Fruit fly (Drosophila melanogaster) whole organism, embryonic: ENCODE measurements around the gene Hand.

Experiments
- Antp ChIP-seq: fragments of 200-800 bp; sonication (Bioruptor generic); optimal IDR thresholded peaks from 3 replicates; lab custom pipeline; 2016; ENCODE audit warnings: missing biosample characterization, missing genetic modification characterization
- BEAF-32 ChIP-seq: fragments of 200-800 bp; sonication (Bioruptor generic); optimal IDR thresholded peaks from 3 replicates; lab custom pipeline; 2017; ENCODE audit warnings: missing biosample characterization, missing genetic modification characterization, mild to moderate bottlenecking, moderate library complexity, missing genetic modification reagents
- CG10267 ChIP-seq: fragments of 200-800 bp; sonication (Bioruptor generic); optimal IDR thresholded peaks from 2 replicates; lab custom pipeline; 2018; ENCODE audit warnings: missing biosample characterization, mild to moderate bottlenecking, missing genetic modification characterization, moderate library complexity
- CG12299 ChIP-seq: fragments of 200-800 bp; sonication (Bioruptor generic); optimal IDR thresholded peaks from 2 replicates; lab custom pipeline; 2018; ENCODE audit warnings: missing biosample characterization, mild to moderate bottlenecking, missing genetic modification characterization
- CG12659 ChIP-seq: fragments of 200-800 bp; sonication (Bioruptor generic); optimal IDR thresholded peaks from 3 replicates; lab custom pipeline; 2017; ENCODE audit warnings: mild to moderate bottlenecking, missing biosample characterization, missing genetic modification reagents, missing genetic modification characterization
- CG13624 ChIP-seq: fragments of 200-800 bp; sonication (Bioruptor generic); optimal IDR thresholded peaks from 2 replicates; lab custom pipeline; 2016; ENCODE audit warnings: missing biosample characterization, missing genetic modification characterization
- CG14050 ChIP-seq: fragments of 200-800 bp; sonication (Bioruptor generic); IDR thresholded peaks from 3 replicates; pipeline ENCODE4 v1.3.6; 2022; ENCODE audit warnings: missing biosample characterization, missing genetic modification characterization
- CG1603 ChIP-seq: fragments of 200-800 bp; sonication (Bioruptor generic); optimal IDR thresholded peaks from 2 replicates; lab custom pipeline; 2019; ENCODE audit warnings: missing biosample characterization, mild to moderate bottlenecking, missing genetic modification characterization, moderate library complexity
- CG17802 ChIP-seq: fragments of 200-800 bp; sonication (Bioruptor generic); optimal IDR thresholded peaks from 2 replicates; lab custom pipeline; 2018; ENCODE audit warnings: missing biosample characterization, mild to moderate bottlenecking, missing genetic modification characterization, moderate library complexity
- CG18764 ChIP-seq: fragments of 200-800 bp; sonication (Bioruptor generic); optimal IDR thresholded peaks from 3 replicates; lab custom pipeline; 2016; ENCODE audit warnings: missing biosample characterization, missing genetic modification characterization
- CG32767 ChIP-seq: fragments of 200-800 bp; sonication (Bioruptor generic); IDR thresholded peaks from 2 replicates; pipeline ENCODE4 v1.3.6; 2022; ENCODE audit warnings: missing biosample characterization, missing genetic modification characterization
- CG33213 ChIP-seq: fragments of 200-800 bp; sonication (Bioruptor generic); optimal IDR thresholded peaks from 3 replicates; lab custom pipeline; 2016; ENCODE audit warnings: missing biosample characterization, missing genetic modification characterization
- CG3995 ChIP-seq: fragments of 200-800 bp; sonication (Bioruptor generic); optimal IDR thresholded peaks from 3 replicates; lab custom pipeline; 2016; ENCODE audit warnings: missing biosample characterization, missing genetic modification characterization
- CG4617 ChIP-seq: fragments of 200-800 bp; sonication (Bioruptor generic); optimal IDR thresholded peaks from 3 replicates; lab custom pipeline; 2016; ENCODE audit warnings: missing biosample characterization, missing genetic modification characterization, borderline replicate concordance
- CG5245 ChIP-seq: fragments of 200-800 bp; sonication (Bioruptor generic); optimal IDR thresholded peaks from 3 replicates; lab custom pipeline; 2016; ENCODE audit warnings: missing biosample characterization, missing genetic modification characterization
- CG6791 ChIP-seq: fragments of 200-800 bp; sonication (Bioruptor generic); IDR thresholded peaks from 3 replicates; pipeline ENCODE4 v1.3.6; 2022; ENCODE audit warnings: missing biosample characterization, missing genetic modification characterization; ENCODE audit not compliant: partially characterized antibody
- CG6854 ChIP-seq: fragments of 200-800 bp; sonication (Bioruptor generic); optimal IDR thresholded peaks from 3 replicates; lab custom pipeline; 2017; ENCODE audit warnings: missing biosample characterization, mild to moderate bottlenecking, missing genetic modification characterization
- CG7745 ChIP-seq: fragments of 200-800 bp; sonication (Bioruptor generic); optimal IDR thresholded peaks from 2 replicates; lab custom pipeline; 2018; ENCODE audit warnings: missing biosample characterization, mild to moderate bottlenecking, missing genetic modification characterization, moderate library complexity
- CG8388 ChIP-seq: fragments of 200-800 bp; sonication (Bioruptor generic); optimal IDR thresholded peaks from 2 replicates; lab custom pipeline; 2019; ENCODE audit warnings: missing biosample characterization, mild to moderate bottlenecking, missing genetic modification characterization, moderate library complexity
- CG9932 ChIP-seq: fragments of 200-800 bp; sonication (Bioruptor generic); IDR thresholded peaks from 2 replicates; pipeline ENCODE4 v1.3.6; 2022; ENCODE audit warnings: missing biosample characterization, missing genetic modification characterization
- CHES-1-like ChIP-seq: fragments of 200-800 bp; sonication (Bioruptor generic); optimal IDR thresholded peaks from 2 replicates; lab custom pipeline; 2016; ENCODE audit warnings: missing biosample characterization, missing genetic modification characterization
- Dll ChIP-seq: fragments of 200-800 bp; sonication (Bioruptor generic); IDR thresholded peaks from 4 replicates; pipeline ENCODE4 v1.3.6; 2022; ENCODE audit warnings: missing biosample characterization, missing genetic modification characterization; ENCODE audit not compliant: partially characterized antibody
- Dp ChIP-seq: fragments of 200-800 bp; sonication (Bioruptor generic); optimal IDR thresholded peaks from 2 replicates; lab custom pipeline; 2018; ENCODE audit warnings: missing biosample characterization, mild to moderate bottlenecking, missing genetic modification characterization, moderate library complexity
- E2f2 ChIP-seq: fragments of 200-800 bp; sonication (Bioruptor generic); IDR thresholded peaks from 2 replicates; pipeline ENCODE4 v1.3.6; 2022; ENCODE audit warnings: missing biosample characterization, missing genetic modification characterization
- HmgD ChIP-seq: fragments of 200-800 bp; sonication (Bioruptor generic); optimal IDR thresholded peaks from 3 replicates; lab custom pipeline; 2016; ENCODE audit warnings: missing biosample characterization, missing genetic modification characterization
- Lhr ChIP-seq: fragments of 200-800 bp; sonication (Bioruptor generic); optimal IDR thresholded peaks from 3 replicates; lab custom pipeline; 2017; ENCODE audit warnings: mild to moderate bottlenecking, missing biosample characterization, missing genetic modification reagents, missing genetic modification characterization
- MBD-R2 ChIP-seq: fragments of 200-800 bp; sonication (Bioruptor generic); IDR thresholded peaks from 2 replicates; pipeline ENCODE4 v1.3.6; 2022; ENCODE audit warnings: missing biosample characterization, missing genetic modification characterization
- Med ChIP-seq: fragments of 200-800 bp; sonication (Bioruptor generic); peaks from one replicate; lab custom pipeline; 2016; ENCODE audit warnings: missing biosample characterization, missing genetic modification characterization, mild to moderate bottlenecking, inconsistent platforms, moderate library complexity
- Poxn ChIP-seq: fragments of 200-800 bp; sonication (Bioruptor generic); IDR thresholded peaks from 2 replicates; pipeline ENCODE4 v1.3.6; 2022; ENCODE audit warnings: missing biosample characterization, missing genetic modification characterization
- Scr ChIP-seq: fragments of 200-800 bp; sonication (Bioruptor generic); IDR thresholded peaks from 2 replicates; pipeline ENCODE4 v1.3.6; 2022; ENCODE audit warnings: missing biosample characterization, missing genetic modification characterization; ENCODE audit not compliant: partially characterized antibody
- Sry-δ ChIP-seq: fragments of 200-800 bp; sonication (Bioruptor generic); optimal IDR thresholded peaks from 2 replicates; lab custom pipeline; 2016; ENCODE audit warnings: missing biosample characterization, missing genetic modification characterization
- YL-1 ChIP-seq: fragments of 200-800 bp; sonication (Bioruptor generic); optimal IDR thresholded peaks from 3 replicates; lab custom pipeline; 2017; ENCODE audit warnings: missing biosample characterization, mild to moderate bottlenecking, missing genetic modification characterization
- cg ChIP-seq: fragments of 200-800 bp; sonication (Bioruptor generic); optimal IDR thresholded peaks from 3 replicates; lab custom pipeline; 2019; ENCODE audit warnings: missing biosample characterization, mild to moderate bottlenecking, missing genetic modification characterization, moderate library complexity
- dimm ChIP-seq: fragments of 200-800 bp; sonication (Bioruptor generic); IDR thresholded peaks from 2 replicates; pipeline ENCODE4 v1.3.6; 2022; ENCODE audit warnings: missing biosample characterization, missing genetic modification characterization
- eve ChIP-seq, 2 experiments: fragments of >200 bp; optimal IDR thresholded peaks; 2 replicates each; lab custom pipeline; 2017; ENCODE audit warnings: missing biosample characterization in 2 of 2, missing genetic modification characterization in 2 of 2
- fd64A ChIP-seq: fragments of 200-800 bp; sonication (Bioruptor generic); optimal IDR thresholded peaks from 3 replicates; lab custom pipeline; 2018; ENCODE audit warnings: missing biosample characterization, mild to moderate bottlenecking, missing genetic modification characterization
- grau ChIP-seq: fragments of 200-800 bp; optimal IDR thresholded peaks from 3 replicates; lab custom pipeline; 2019; ENCODE audit warnings: missing biosample characterization, mild to moderate bottlenecking, missing genetic modification characterization, moderate library complexity
- lab ChIP-seq: fragments of 200-800 bp; sonication (Bioruptor generic); optimal IDR thresholded peaks from 3 replicates; lab custom pipeline; 2017; ENCODE audit warnings: missing biosample characterization, missing genetic modification characterization, mild to moderate bottlenecking, moderate library complexity, missing genetic modification reagents
- nmo ChIP-seq: fragments of 200-800 bp; sonication (Bioruptor generic); optimal IDR thresholded peaks from 2 replicates; lab custom pipeline; 2018; ENCODE audit warnings: missing biosample characterization, mild to moderate bottlenecking, missing genetic modification characterization, moderate library complexity
- pan ChIP-seq, 4 experiments: fragments of >200 bp in 3 of 4; fragments of 200-800 bp in 1 of 4; sonication (Bioruptor generic) in 1 of 4; optimal IDR thresholded peaks in 3 of 4; IDR thresholded peaks in 1 of 4; 2 replicates each; pipeline versions ENCODE4 v1.3.6 to Lab custom; 2017 to 2022; ENCODE audit warnings: missing biosample characterization in 2 of 4, missing genetic modification characterization in 2 of 4, mixed read lengths in 1 of 4
- pfk ChIP-seq: fragments of 200-800 bp; sonication (Bioruptor generic); optimal IDR thresholded peaks from 2 replicates; lab custom pipeline; 2018; ENCODE audit warnings: missing biosample characterization, mild to moderate bottlenecking, missing genetic modification characterization, moderate library complexity
- pzg ChIP-seq: fragments of 200-800 bp; sonication (Bioruptor generic); optimal IDR thresholded peaks from 3 replicates; lab custom pipeline; 2018; ENCODE audit warnings: missing biosample characterization, mild to moderate bottlenecking, missing genetic modification characterization, moderate library complexity
- sens-2 ChIP-seq: fragments of 200-800 bp; sonication (Bioruptor generic); IDR thresholded peaks from 2 replicates; pipeline ENCODE4 v1.3.6; 2022; ENCODE audit warnings: missing biosample characterization, missing genetic modification characterization
- trem ChIP-seq: fragments of 200-800 bp; optimal IDR thresholded peaks from 3 replicates; lab custom pipeline; 2019; ENCODE audit warnings: missing biosample characterization, mild to moderate bottlenecking, missing genetic modification characterization, moderate library complexity
- usp ChIP-seq: fragments of >200 bp; optimal IDR thresholded peaks from 2 replicates; lab custom pipeline; 2017; ENCODE audit warnings: missing biosample characterization, missing genetic modification characterization
- wek ChIP-seq: fragments of 200-800 bp; sonication (Bioruptor generic); optimal IDR thresholded peaks from 3 replicates; lab custom pipeline; 2018; ENCODE audit warnings: missing biosample characterization, mild to moderate bottlenecking, missing genetic modification characterization, moderate library complexity
- zen ChIP-seq: fragments of 200-800 bp; sonication (Bioruptor generic); optimal IDR thresholded peaks from 3 replicates; lab custom pipeline; 2018; ENCODE audit warnings: missing biosample characterization, mild to moderate bottlenecking, missing genetic modification characterization, moderate library complexity

Gene Hand

DNA sequence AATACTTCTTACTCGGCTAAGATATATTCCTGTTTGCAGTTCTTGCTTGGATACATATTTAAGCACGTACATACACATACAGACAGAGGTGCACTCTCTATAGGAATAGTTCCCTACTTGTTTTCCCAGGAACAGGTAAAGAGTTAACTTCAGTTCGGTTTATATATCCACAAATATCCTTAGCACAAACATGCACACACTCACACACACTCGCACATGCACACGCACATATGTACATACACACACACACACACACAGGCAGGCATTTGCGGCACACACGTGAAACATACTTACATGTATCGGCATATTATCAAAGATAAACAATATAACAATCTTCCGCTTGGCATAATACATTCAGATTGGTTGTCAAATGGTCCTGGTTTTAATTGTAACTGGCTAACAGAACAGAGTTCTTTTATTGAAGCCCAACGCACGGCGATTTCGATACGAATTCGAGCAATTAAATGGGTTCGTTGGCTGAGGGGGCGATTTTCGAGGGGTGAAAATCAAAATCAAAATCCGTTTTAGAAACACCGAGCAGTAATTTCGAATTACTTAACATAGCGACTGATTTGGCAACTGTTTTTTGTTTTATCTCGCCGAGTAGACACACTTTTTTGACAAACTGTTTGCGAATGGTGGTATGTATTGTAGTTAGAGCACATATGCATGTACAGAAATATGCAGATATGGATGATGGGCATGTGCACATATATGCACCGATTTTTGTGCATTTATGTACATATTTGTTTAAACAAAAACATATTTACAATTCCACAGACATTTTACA lies 35.0 kb downstream of the Hand start (continued):
- TF ChIP-seq CG8388 (peak; percentile 99), Antp (GFP tag; lab: Kevin White, UChicago) (no peak), CG32767 (GFP tag; lab: Robert Waterston, UW) (no peak), CG9932 (no peak), CG18764 (GFP tag; lab: Kevin White, UChicago) (no peak), pan (optimal IDR thresholded peaks at IDR 0.05; lab: Kevin White, UChicago) (no peak), pan (GFP tag; optimal IDR thresholded peaks at IDR 0.05 in 1 of 2, IDR thresholded peaks at IDR 0.05 in 1 of 2) (peak in 1 of 2 experiments; percentile 48), lab (GFP tag; lab: Kevin White, UChicago) (no peak), CHES-1-like (GFP tag; lab: Kevin White, UChicago) (no peak), eve (GFP tag; optimal IDR thresholded peaks at IDR 0.05; lab: Kevin White, UChicago) (peak in 1 of 2 experiments; percentile 36), CG12299 (tag; lab: Kevin White, UChicago) (no peak), CG33213 (GFP tag; lab: Kevin White, UChicago) (no peak), CG14050 (no peak), Poxn (GFP tag; lab: Robert Waterston, UW) (no peak), sens-2 (GFP tag; lab: Robert Waterston, UW) (no peak), HmgD (no peak)

DNA sequence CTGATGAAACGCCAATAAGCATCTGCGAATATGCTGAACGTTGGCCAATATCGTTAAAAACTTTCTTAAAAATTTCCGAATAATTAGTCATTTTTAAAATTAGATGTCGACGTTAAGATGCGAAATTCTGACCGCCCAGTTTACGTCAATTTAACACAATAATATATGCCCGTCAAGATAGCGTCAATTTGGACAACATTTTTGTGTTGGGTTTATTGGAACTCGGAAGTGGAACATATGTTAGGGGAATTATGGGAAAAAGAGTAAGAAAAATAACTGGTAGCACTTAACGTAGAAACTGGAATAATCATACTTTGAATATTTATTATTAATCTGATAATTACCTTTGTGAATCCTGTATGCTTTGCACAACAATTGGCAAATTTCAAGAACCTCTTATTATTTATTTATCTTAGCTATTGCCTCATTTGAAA lies 39.4 kb downstream of the Hand start, which contains the start of gene CG5676:
Gene CG5676 (minus strand): TSS at position 167 of the 434 bp plus-strand sequence.
- no peak for TF ChIP-seq CG5245 (GFP tag; lab: Kevin White, UChicago)
- peak; percentile 78 for TF ChIP-seq CG3995 (GFP tag; lab: Kevin White, UChicago)
- TF ChIP-seq YL-1 (GFP tag; lab: Kevin White, UChicago) = peak; percentile 46
- TF ChIP-seq wek (GFP tag; lab: Kevin White, UChicago) = no peak
- TF ChIP-seq CG6854 (GFP tag; lab: Kevin White, UChicago) = no peak
- TF ChIP-seq eve (GFP tag; optimal IDR thresholded peaks at IDR 0.05; lab: Kevin White, UChicago) = peak in 1 of 2 experiments; percentile 45
- 0 out of 4 replicates have a peak, but pooled peaks have one; percentile 34 for TF ChIP-seq Dll (GFP tag; lab: Robert Waterston, UW)
- TF ChIP-seq Dp (GFP tag; lab: Kevin White, UChicago) = peak; percentile 25
- TF ChIP-seq Sry-δ = peak; percentile 38
- peak; percentile 31 for TF ChIP-seq trem
- peak; percentile 36 for TF ChIP-seq CG7745 (tag; lab: Kevin White, UChicago)
- no peak for TF ChIP-seq Lhr
- TF ChIP-seq zen (tag; lab: Kevin White, UChicago) = peak; percentile 56
- TF ChIP-seq Med (GFP tag; lab: Kevin White, UChicago) = peak; percentile 59
- TF ChIP-seq fd64A (GFP tag; lab: Kevin White, UChicago) = no peak
- peak; percentile 70 for TF ChIP-seq MBD-R2 (GFP tag; lab: Robert Waterston, UW)
- peak; percentile 16 for TF ChIP-seq CG13624 (GFP tag; lab: Kevin White, UChicago)
- peak; percentile 97 for TF ChIP-seq pfk (GFP tag; lab: Kevin White, UChicago)
- TF ChIP-seq CG6791 = peak; percentile 20; the same call in 1 of the 3 replicates
- TF ChIP-seq CG4617 (GFP tag; lab: Kevin White, UChicago) = peak; percentile 15
- peak; percentile 57 for TF ChIP-seq CG12659
- TF ChIP-seq usp (GFP tag; lab: Kevin White, UChicago) = no peak
- peak; percentile 26; the same call in 1 of the 2 replicates for TF ChIP-seq Scr (GFP tag; lab: Robert Waterston, UW)
- peak; percentile 100 for TF ChIP-seq CG1603 (tag; lab: Kevin White, UChicago)
- 0 out of 2 replicates have a peak, but pooled peaks have one; percentile 8 for TF ChIP-seq E2f2
- peak; percentile 39 for TF ChIP-seq nmo
- TF ChIP-seq pzg (GFP tag; lab: Kevin White, UChicago) = peak; percentile 71
- TF ChIP-seq cg (GFP tag; lab: Kevin White, UChicago) = peak; percentile 5
- no peak for TF ChIP-seq grau
- TF ChIP-seq CG10267 (tag; lab: Kevin White, UChicago) = peak; percentile 17
- peak; percentile 86 for TF ChIP-seq CG17802 (tag; lab: Kevin White, UChicago)
- TF ChIP-seq BEAF-32 (GFP tag; lab: Kevin White, UChicago) = peak; percentile 31
- no peak for TF ChIP-seq dimm (GFP tag; lab: Robert Waterston, UW)
